Fruit fly (Drosophila melanogaster): ENCODE measurements around the gene Cyp4e3.

Cyp4e3 gene

DNA sequence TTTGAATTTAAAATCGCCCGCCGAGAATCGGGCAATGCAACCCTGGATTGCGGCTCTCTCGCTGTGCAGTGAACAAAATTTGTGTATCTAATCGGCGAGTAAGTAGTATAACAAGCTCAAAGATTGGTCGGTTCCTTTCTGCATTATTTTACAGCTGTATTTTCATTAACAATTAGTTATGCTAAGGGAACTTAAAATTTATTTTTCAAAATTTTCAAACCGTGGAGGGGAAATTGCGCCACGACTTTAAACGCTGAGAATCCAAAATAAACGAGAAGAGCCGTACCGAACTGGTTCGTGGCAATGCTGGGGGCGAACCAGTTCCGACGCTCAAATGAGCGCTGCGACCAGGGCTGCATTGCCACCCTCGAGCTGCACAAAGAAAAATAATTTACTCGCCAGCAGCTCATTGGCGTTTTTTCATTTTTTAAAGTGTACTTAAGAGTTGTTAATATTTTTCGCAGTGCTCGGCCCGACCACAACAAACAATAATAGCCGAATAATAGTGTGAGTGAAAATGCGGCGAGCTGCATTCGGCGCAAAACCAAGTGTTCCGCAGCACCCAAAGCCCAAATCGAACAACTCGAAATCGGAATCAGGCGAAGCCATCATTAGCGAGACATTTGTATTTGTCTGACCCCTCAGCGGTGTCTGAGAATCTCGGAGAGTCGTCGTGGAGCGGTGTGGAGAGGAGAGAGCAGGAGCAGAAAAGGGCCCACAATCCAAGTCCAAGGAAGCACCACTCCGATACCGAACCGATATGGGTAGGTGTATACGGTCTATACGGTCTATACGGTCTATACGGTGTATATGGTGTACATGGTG, 8.3 kb upstream of the Cyp4e3 start, which contains the start of gene zf30C (continued):
- TF ChIP-seq CG2712 (tag; optimal IDR thresholded peaks at IDR 0.05), result peak; percentile 79
- TF ChIP-seq twi (tag; optimal IDR thresholded peaks at IDR 0.05), result peak; percentile 31
- TF ChIP-seq Usf (GFP tag; optimal IDR thresholded peaks at IDR 0.05), result peak; percentile 61
- TF ChIP-seq CG18476 (GFP tag; optimal IDR thresholded peaks at IDR 0.05), result peak; percentile 47
- TF ChIP-seq Stat92E (GFP tag; optimal IDR thresholded peaks at IDR 0.05), result peak in 1 of 3 experiments; percentile 33
- peak; percentile 93 for TF ChIP-seq CG11456 (GFP tag; IDR thresholded peaks at IDR 0.05)
- TF ChIP-seq Dp (GFP tag; optimal IDR thresholded peaks at IDR 0.05), result peak; percentile 97
- peak; percentile 73 for TF ChIP-seq CG17385 (GFP tag; optimal IDR thresholded peaks at IDR 0.05)
- peak; percentile 64; the same call in 1 of the 2 replicates for TF ChIP-seq CG8765 (GFP tag; IDR thresholded peaks at IDR 0.05)
- peak; percentile 79; the same call in 2 of the 3 replicates for TF ChIP-seq CG2199 (GFP tag; IDR thresholded peaks at IDR 0.05)
- TF ChIP-seq Pdp1 (GFP tag; optimal IDR thresholded peaks at IDR 0.05), result peak; percentile 82 to 92
- peak; percentile 95 for TF ChIP-seq CG7928 (GFP tag; optimal IDR thresholded peaks at IDR 0.05)
- peak; percentile 79 for TF ChIP-seq CoRest (tag; optimal IDR thresholded peaks at IDR 0.05)
- TF ChIP-seq zf30C (GFP tag; optimal IDR thresholded peaks at IDR 0.05), result peak; percentile 100
- TF ChIP-seq Asciz (GFP tag; optimal IDR thresholded peaks at IDR 0.05), result peak; percentile 50
- peak; percentile 26 for TF ChIP-seq gcm (GFP tag; optimal IDR thresholded peaks at IDR 0.05)
- peak; percentile 74 for TF ChIP-seq en (GFP tag; optimal IDR thresholded peaks at IDR 0.05)
- TF ChIP-seq sug (tag; optimal IDR thresholded peaks at IDR 0.05), result peak; percentile 87
- TF ChIP-seq Nf-YB (GFP tag; optimal IDR thresholded peaks at IDR 0.05), result peak; percentile 33
- TF ChIP-seq so (GFP tag; IDR thresholded peaks at IDR 0.05), result peak; percentile 68; the same call in 2 of the 3 replicates
- peak; percentile 35; the same call in 1 of the 2 replicates for TF ChIP-seq CG5953 (GFP tag; IDR thresholded peaks at IDR 0.05)
- no peak for TF ChIP-seq Tbp (GFP tag; optimal IDR thresholded peaks at IDR 0.05)
- no peak for TF ChIP-seq CG10431 (GFP tag; optimal IDR thresholded peaks at IDR 0.05)
- peak; percentile 73 for TF ChIP-seq Abd-B (GFP tag; optimal IDR thresholded peaks at IDR 0.05)
- peak; percentile 82 for TF ChIP-seq al (GFP tag; IDR thresholded peaks at IDR 0.05)
- TF ChIP-seq Hr51 (GFP tag; optimal IDR thresholded peaks at IDR 0.05), result peak; percentile 61 to 92
- TF ChIP-seq unc-4 (GFP tag; IDR thresholded peaks at IDR 0.05; ENCODE audit: partially characterized antibody), result peak; percentile 41
- TF ChIP-seq HLHmδ (GFP tag; optimal IDR thresholded peaks at IDR 0.05), result no peak
- peak; percentile 78; the same call in 2 of the 3 replicates for TF ChIP-seq CG11093 (GFP tag; IDR thresholded peaks at IDR 0.05)
- TF ChIP-seq org-1 (GFP tag; optimal IDR thresholded peaks at IDR 0.05), result peak; percentile 42
- peak; percentile 70 for TF ChIP-seq ssp (GFP tag; IDR thresholded peaks at IDR 0.05)
- TF ChIP-seq CG30431 (GFP tag; optimal IDR thresholded peaks at IDR 0.05), result peak; percentile 78
- TF ChIP-seq H15 (GFP tag; IDR thresholded peaks at IDR 0.05), result peak; percentile 83
- no peak for TF ChIP-seq CG8478 (optimal IDR thresholded peaks at IDR 0.05)
- TF ChIP-seq CG34376 (GFP tag; optimal IDR thresholded peaks at IDR 0.05), result peak; percentile 28
- no peak for TF ChIP-seq crol (GFP tag; IDR thresholded peaks at IDR 0.05)
- no peak for TF ChIP-seq fd102C (GFP tag; optimal IDR thresholded peaks at IDR 0.05)
- TF ChIP-seq btn (GFP tag; optimal IDR thresholded peaks at IDR 0.05), result peak; percentile 16
- peak; percentile 57; the same call in 1 of the 3 replicates for TF ChIP-seq HLH4C (GFP tag; IDR thresholded peaks at IDR 0.05; ENCODE audit: partially characterized antibody)
- peak; percentile 17 for TF ChIP-seq CG8290 (GFP tag; optimal IDR thresholded peaks at IDR 0.05)
- peak in 1 of 2 experiments; percentile 74 for TF ChIP-seq CG8290 (tag; optimal IDR thresholded peaks at IDR 0.05)
- TF ChIP-seq CG2875 (GFP tag; optimal IDR thresholded peaks at IDR 0.05), result peak; percentile 39
- peak; percentile 78 for TF ChIP-seq zen (tag; optimal IDR thresholded peaks at IDR 0.05)
- peak; percentile 79 for TF ChIP-seq tup (GFP tag; optimal IDR thresholded peaks at IDR 0.05)
- TF ChIP-seq CG10267 (tag; optimal IDR thresholded peaks at IDR 0.05), result peak; percentile 70
- TF ChIP-seq ab (GFP tag; optimal IDR thresholded peaks at IDR 0.05), result peak; percentile 84
- TF ChIP-seq Eip74EF (GFP tag; optimal IDR thresholded peaks at IDR 0.05), result peak in 1 of 2 experiments; percentile 57

All from whole organism, embryonic.